Fruit fly (Drosophila melanogaster): Measurements from ENCODE around the gene pns.

pns gene

DNA sequence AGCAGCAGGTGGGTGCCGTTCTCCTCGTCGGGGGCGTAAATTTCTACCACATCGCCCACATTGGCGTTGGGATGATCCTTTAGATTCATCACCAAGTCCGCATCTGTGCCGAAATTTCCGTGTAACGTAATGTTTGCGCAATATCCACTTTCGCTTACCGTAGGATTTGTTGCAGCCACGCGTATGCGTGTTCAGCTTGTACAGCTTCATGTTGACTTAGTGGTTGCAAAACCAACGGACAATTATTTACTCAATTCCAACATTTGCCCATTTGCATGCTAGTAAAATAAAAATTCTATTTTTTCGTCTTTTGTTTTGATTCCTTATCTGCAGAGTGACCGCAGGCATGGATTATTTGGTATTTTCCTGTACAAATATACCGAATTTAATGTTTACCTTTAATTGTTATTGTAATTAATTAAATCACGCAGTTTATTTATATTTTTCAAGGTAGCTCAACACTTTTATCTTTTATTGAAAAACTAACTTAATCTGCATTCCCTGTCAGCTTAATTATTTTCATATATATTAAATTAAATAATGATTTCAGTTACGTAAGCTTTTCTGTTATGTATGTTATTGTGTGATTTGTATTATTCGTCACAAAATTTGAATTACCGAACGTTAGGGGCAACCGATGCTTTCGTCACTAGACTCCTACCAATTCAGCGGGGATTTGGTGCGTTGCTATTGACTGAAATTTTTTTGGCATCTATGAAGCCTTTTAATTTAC is 3.1 kb upstream of the pns start, which contains the start of gene Iml1 (continued):
- no peak for TF ChIP-seq chn (GFP tag; optimal IDR thresholded peaks at IDR 0.05)
- TF ChIP-seq ara (GFP tag; IDR thresholded peaks at IDR 0.05): no peak
- TF ChIP-seq CG14860 (GFP tag; IDR thresholded peaks at IDR 0.05; ENCODE audit: partially characterized antibody): no peak
- TF ChIP-seq gro (GFP tag; optimal IDR thresholded peaks at IDR 0.05): no peak
- TF ChIP-seq NC2α (GFP tag; optimal IDR thresholded peaks at IDR 0.05): no peak
- no peak for TF ChIP-seq CG11504 (tag; optimal IDR thresholded peaks at IDR 0.05)
- TF ChIP-seq nerfin-1 (tag; optimal IDR thresholded peaks at IDR 0.05): peak; percentile 60
- TF ChIP-seq CG2712 (tag; optimal IDR thresholded peaks at IDR 0.05): no peak
- peak; percentile 41; the same call in 1 of the 2 replicates for TF ChIP-seq CG4404 (GFP tag; IDR thresholded peaks at IDR 0.05)
- TF ChIP-seq Hr3 (GFP tag; optimal IDR thresholded peaks at IDR 0.05): peak; percentile 26
- TF ChIP-seq CG18011 (GFP tag; optimal IDR thresholded peaks at IDR 0.05): no peak
- TF ChIP-seq CG7271 (tag; optimal IDR thresholded peaks at IDR 0.05): no peak
- TF ChIP-seq vvl (GFP tag; IDR thresholded peaks at IDR 0.05): peak; percentile 70
- TF ChIP-seq Ada2b (GFP tag; IDR thresholded peaks at IDR 0.05): no peak
- no peak for TF ChIP-seq Jarid2 (GFP tag; optimal IDR thresholded peaks at IDR 0.05)
- TF ChIP-seq trem (tag; optimal IDR thresholded peaks at IDR 0.05): peak; percentile 34
- TF ChIP-seq tin (GFP tag; optimal IDR thresholded peaks at IDR 0.05): peak; percentile 28
- no peak for TF ChIP-seq CG17359 (tag; optimal IDR thresholded peaks at IDR 0.05)
- no peak for TF ChIP-seq CG15601 (tag; optimal IDR thresholded peaks at IDR 0.05)
- no peak for TF ChIP-seq CG1792 (GFP tag; optimal IDR thresholded peaks at IDR 0.05)
- no peak for TF ChIP-seq Hey (tag; optimal IDR thresholded peaks at IDR 0.05)
- peak; percentile 44; the same call in 1 of the 3 replicates for TF ChIP-seq jigr1 (GFP tag; IDR thresholded peaks at IDR 0.05)
- TF ChIP-seq pita (GFP tag; optimal IDR thresholded peaks at IDR 0.05): no peak
- no peak for TF ChIP-seq grn (GFP tag; optimal IDR thresholded peaks at IDR 0.05)
- TF ChIP-seq Ssrp (tag; optimal IDR thresholded peaks at IDR 0.05): peak; percentile 11
- no peak for TF ChIP-seq inv (GFP tag; IDR thresholded peaks at IDR 0.05; ENCODE audit: partially characterized antibody)
- no peak for TF ChIP-seq repo (GFP tag; optimal IDR thresholded peaks at IDR 0.05)
- no peak for TF ChIP-seq Lhr (GFP tag; optimal IDR thresholded peaks at IDR 0.05)
- no peak for TF ChIP-seq CG12769 (tag; optimal IDR thresholded peaks at IDR 0.05)
- TF ChIP-seq CG11696 (GFP tag; IDR thresholded peaks at IDR 0.05): no peak
- TF ChIP-seq NfI (GFP tag; optimal IDR thresholded peaks at IDR 0.05): peak; percentile 17
- 0 out of 2 replicates have a peak, but pooled peaks have one; percentile 14 for TF ChIP-seq Rx (GFP tag; IDR thresholded peaks at IDR 0.05)
- TF ChIP-seq CG3847 (GFP tag; IDR thresholded peaks at IDR 0.05): no peak
- no peak for TF ChIP-seq yki (optimal IDR thresholded peaks at IDR 0.05)
- TF ChIP-seq ci (GFP tag; IDR thresholded peaks at IDR 0.05): no peak
- no peak for TF ChIP-seq gt (GFP tag; IDR thresholded peaks at IDR 0.05)
- TF ChIP-seq CG30431 (GFP tag; optimal IDR thresholded peaks at IDR 0.05): no peak
- no peak for TF ChIP-seq Awh (GFP tag; IDR thresholded peaks at IDR 0.05)
- TF ChIP-seq CG18764 (GFP tag; optimal IDR thresholded peaks at IDR 0.05): no peak
- no peak for TF ChIP-seq H15 (GFP tag; IDR thresholded peaks at IDR 0.05)
- TF ChIP-seq CG16863 (GFP tag; optimal IDR thresholded peaks at IDR 0.05): no peak
- TF ChIP-seq CG4854 (GFP tag; optimal IDR thresholded peaks at IDR 0.05): no peak
- TF ChIP-seq pan (optimal IDR thresholded peaks at IDR 0.05): no peak
- TF ChIP-seq pan (GFP tag; optimal IDR thresholded peaks at IDR 0.05 in 1 of 2, IDR thresholded peaks at IDR 0.05 in 1 of 2): peak in 1 of 2 experiments; percentile 53
- TF ChIP-seq fd96Cb (tag; optimal IDR thresholded peaks at IDR 0.05): peak; percentile 6
- no peak for TF ChIP-seq odd (GFP tag; optimal IDR thresholded peaks at IDR 0.05)
- no peak for TF ChIP-seq CG15269 (tag; optimal IDR thresholded peaks at IDR 0.05)
- TF ChIP-seq Taf1 (GFP tag; IDR thresholded peaks at IDR 0.05): 0 out of 2 replicates have a peak, but pooled peaks have one; percentile 17
- TF ChIP-seq eyg (GFP tag; optimal IDR thresholded peaks at IDR 0.05): no peak
- TF ChIP-seq CHES-1-like (GFP tag; optimal IDR thresholded peaks at IDR 0.05): no peak
- no peak for TF ChIP-seq bigmax (GFP tag; optimal IDR thresholded peaks at IDR 0.05)

All from whole organism, embryonic.